Worm (Caenorhabditis elegans) whole organism, L4/young adult: ENCODE results near the gene exos-2.

ENCODE experiments used
- dao-5 ChIP-seq: sonication (generic microtip); optimal IDR thresholded peaks from 2 replicates; lab custom pipeline; 2016; ENCODE audit warnings: missing genotype, missing genetic modification characterization, moderate library complexity, missing compliant biosample characterization
- him-1 ChIP-seq: sonication (generic microtip); optimal IDR thresholded peaks from 2 replicates; lab custom pipeline; 2016; ENCODE audit warnings: missing genotype, missing genetic modification reagents, missing genetic modification characterization, missing compliant biosample characterization

DNA sequence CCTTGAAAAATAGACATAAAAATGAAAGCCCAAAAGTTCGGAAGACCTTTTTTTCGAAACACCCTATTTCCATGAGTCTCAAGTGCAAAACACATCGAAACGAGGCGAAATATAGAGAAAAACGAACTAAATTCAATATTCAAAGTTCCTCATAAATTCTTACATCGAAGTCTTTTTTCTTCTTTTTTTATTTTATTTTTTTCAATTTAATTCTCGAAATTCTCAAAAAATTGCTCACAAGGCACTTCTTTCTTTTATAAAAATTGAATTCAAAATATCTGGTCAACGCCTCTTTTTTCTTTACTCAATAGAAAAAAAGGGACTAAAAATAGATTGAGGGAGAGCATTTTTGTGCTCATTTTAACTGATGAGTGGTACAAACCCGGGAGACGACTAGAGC lies 20.1 kb upstream of the exos-2 start:
- no peak for TF ChIP-seq him-1 (tag; lab: Kevin White, UChicago)
- no peak for TF ChIP-seq dao-5 (tag; lab: Kevin White, UChicago)
